Worm (Caenorhabditis elegans): ENCODE data around the gene clec-122.

DNA sequence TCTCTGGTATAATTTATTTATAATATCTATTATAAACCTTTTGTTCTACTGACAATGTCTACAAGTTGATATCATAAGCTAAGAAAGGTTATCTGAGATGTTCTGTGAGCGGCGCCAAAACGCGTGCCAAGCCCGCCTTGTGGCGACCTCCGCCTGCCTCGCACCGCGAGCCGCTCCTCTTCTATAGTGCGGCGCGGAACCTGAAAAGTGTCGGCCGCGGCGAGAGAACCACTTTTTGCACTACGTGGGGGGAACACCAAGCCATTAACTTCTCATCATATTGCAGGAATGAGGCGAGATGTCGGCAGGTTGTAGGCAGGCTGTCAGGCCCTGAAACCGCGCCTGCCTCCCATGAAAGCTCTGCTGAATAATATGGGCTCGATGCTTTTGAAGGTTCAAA, 7.4 kb downstream of the clec-122 start:
- TF ChIP-seq ctbp-1 (GFP tag; IDR thresholded peaks at IDR 0.05) (no peak), ama-1 (optimal IDR thresholded peaks at IDR 0.05) (no peak), daf-8 (GFP tag; IDR thresholded peaks at IDR 0.05) (no peak), lsy-2 (tag; optimal IDR thresholded peaks at IDR 0.05) (no peak), unc-39 (tag; optimal IDR thresholded peaks at IDR 0.05) (no peak), F49E8.2 (tag; optimal IDR thresholded peaks at IDR 0.05; ENCODE audit: borderline replicate concordance) (no peak), snpc-4 (tag; optimal IDR thresholded peaks at IDR 0.05) (peak; percentile 53), unc-130 (GFP tag; optimal IDR thresholded peaks at IDR 0.05) (no peak), ceh-44 (GFP tag; IDR thresholded peaks at IDR 0.05) (no peak), nhr-42 (GFP tag; IDR thresholded peaks at IDR 0.05) (no peak), aha-1 (tag) (no peak), daf-16 (GFP tag; optimal IDR thresholded peaks at IDR 0.05) (no peak), daf-16 (tag; optimal IDR thresholded peaks at IDR 0.05) (no peak)

All from whole organism, L4 larva.